Worm (Caenorhabditis elegans) whole organism, L4 larva: ENCODE results near the gene Y49F6B.20.
"Not testable (repeated sequence)": the region's sequence is repeated elsewhere in the genome, so short reads cannot be mapped to it uniquely, and the experiment has no call there.

Experiments used
- F37D6.2 ChIP-seq: sonication (generic microtip); optimal IDR thresholded peaks from 2 replicates; lab custom pipeline; 2016; ENCODE audit warnings: mild to moderate bottlenecking, missing genetic modification characterization, missing compliant biosample characterization
- T20F7.1 ChIP-seq: fragments of 200-800 bp; sonication (Bioruptor generic); optimal IDR thresholded peaks from 2 replicates; lab custom pipeline; 2018; ENCODE audit warnings: mild to moderate bottlenecking, missing genetic modification characterization, missing compliant biosample characterization
- T26A8.4 ChIP-seq: fragments of 200-800 bp; sonication (Bioruptor generic); IDR thresholded peaks from 2 replicates; pipeline ENCODE4 v1.3.6; 2022; ENCODE audit warnings: missing genetic modification characterization, missing compliant biosample characterization
- Y105C5A.15 ChIP-seq: fragments of 200-800 bp; sonication (Bioruptor generic); IDR thresholded peaks from 2 replicates; pipeline ENCODE4 v1.3.6; 2022; ENCODE audit warnings: missing genetic modification characterization, missing compliant biosample characterization
- Y75B8A.6 ChIP-seq: fragments of 200-800 bp; sonication (Bioruptor generic); IDR thresholded peaks from 2 replicates; pipeline ENCODE4 v1.3.6; 2022; ENCODE audit warnings: missing genetic modification reagents, missing genetic modification characterization, missing compliant biosample characterization
- aha-1 ChIP-seq: fragments of 150-350 bp; peaks from one replicate; lab custom pipeline; 2014; ENCODE audit warnings: missing biosample characterization, missing genetic modification characterization
- ces-1 ChIP-seq: fragments of 150-350 bp; sonication (generic microtip); optimal IDR thresholded peaks from 4 replicates; lab custom pipeline; 2014; ENCODE audit warnings: missing biosample characterization, missing genetic modification reagents, missing genetic modification characterization
- ctbp-1 ChIP-seq: fragments of 200-800 bp; sonication (Bioruptor generic); IDR thresholded peaks from 2 replicates; pipeline ENCODE4 v1.3.6; 2022; ENCODE audit warnings: missing genetic modification reagents, missing genetic modification characterization, missing compliant biosample characterization
- daf-12 ChIP-seq: fragments of 150-350 bp; optimal IDR thresholded peaks from 2 replicates; lab custom pipeline; 2014; ENCODE audit warnings: missing biosample characterization, missing genetic modification reagents, missing genetic modification characterization
- daf-19 ChIP-seq: fragments of 200-800 bp; sonication (Bioruptor generic); conservative IDR thresholded peaks from 2 replicates; pipeline ENCODE4 v1.3.6; 2022; ENCODE audit warnings: missing genetic modification characterization, missing compliant biosample characterization
- dmd-6 ChIP-seq: fragments of 200-800 bp; sonication (Bioruptor generic); IDR thresholded peaks from 2 replicates; pipeline ENCODE4 v1.3.6; 2022; ENCODE audit warnings: missing genetic modification reagents, missing genetic modification characterization, missing compliant biosample characterization
- dmd-8 ChIP-seq: fragments of 200-800 bp; sonication (Bioruptor generic); IDR thresholded peaks from 2 replicates; pipeline ENCODE4 v1.3.6; 2022; ENCODE audit warnings: missing genetic modification characterization, missing compliant biosample characterization
- dve-1 ChIP-seq: sonication (generic microtip); optimal IDR thresholded peaks from 2 replicates; lab custom pipeline; 2017; ENCODE audit warnings: antibody characterized with exemption, mild to moderate bottlenecking, missing genetic modification characterization, missing compliant biosample characterization; ENCODE audit not compliant: insufficient read depth
- egl-27 ChIP-seq: sonication (generic microtip); optimal IDR thresholded peaks from 3 replicates; lab custom pipeline; 2017; ENCODE audit warnings: missing biosample characterization, missing genetic modification reagents, missing genetic modification characterization
- fos-1 ChIP-seq: fragments of 150-350 bp; optimal IDR thresholded peaks from 2 replicates; lab custom pipeline; 2014; ENCODE audit warnings: missing biosample characterization, missing genetic modification characterization
- hif-1 ChIP-seq, 2 experiments: sonication (generic microtip); optimal IDR thresholded peaks; 2 replicates each; lab custom pipeline; 2016 to 2017; ENCODE audit warnings: missing compliant biosample characterization in 2 of 2, missing genetic modification characterization in 2 of 2, missing genetic modification reagents in 2 of 2, missing genotype in 2 of 2, mild to moderate bottlenecking in 1 of 2
- hlh-11 ChIP-seq: fragments of 200-800 bp; sonication (Bioruptor generic); optimal IDR thresholded peaks from 2 replicates; lab custom pipeline; 2018; ENCODE audit warnings: mild to moderate bottlenecking, missing genetic modification characterization, missing compliant biosample characterization
- hlh-30 ChIP-seq: sonication (generic microtip); optimal IDR thresholded peaks from 2 replicates; lab custom pipeline; 2017; ENCODE audit warnings: antibody characterized with exemption, mild to moderate bottlenecking, missing genetic modification characterization, missing compliant biosample characterization; ENCODE audit not compliant: insufficient read depth
- hmg-1.1 ChIP-seq: fragments of 200-800 bp; sonication (Bioruptor generic); IDR thresholded peaks from 2 replicates; pipeline ENCODE4 v1.3.6; 2022; ENCODE audit warnings: missing genetic modification reagents, missing genetic modification characterization, missing compliant biosample characterization
- jun-1 ChIP-seq: fragments of 150-350 bp; optimal IDR thresholded peaks from 2 replicates; lab custom pipeline; 2014; ENCODE audit warnings: missing biosample characterization, missing genetic modification reagents, missing genetic modification characterization
- lin-29 ChIP-seq: fragments of 200-800 bp; sonication (Bioruptor generic); IDR thresholded peaks from 2 replicates; pipeline ENCODE4 v1.3.6; 2022; ENCODE audit warnings: missing genetic modification reagents, missing genetic modification characterization, missing compliant biosample characterization
- lir-3 ChIP-seq: sonication (generic microtip); optimal IDR thresholded peaks from 2 replicates; lab custom pipeline; 2016; ENCODE audit warnings: mild to moderate bottlenecking, missing genetic modification characterization, missing compliant biosample characterization
- mdt-29 ChIP-seq: fragments of 200-800 bp; sonication (Bioruptor generic); IDR thresholded peaks from 2 replicates; pipeline ENCODE4 v1.3.6; 2022; ENCODE audit warnings: missing genetic modification reagents, missing genetic modification characterization, missing compliant biosample characterization
- mep-1 ChIP-seq: fragments of 150-350 bp; sonication (generic microtip); optimal IDR thresholded peaks from 3 replicates; lab custom pipeline; 2014; ENCODE audit warnings: missing biosample characterization, missing genetic modification characterization
- nhr-10 ChIP-seq: fragments of 150-350 bp; optimal IDR thresholded peaks from 2 replicates; lab custom pipeline; 2014; ENCODE audit warnings: missing biosample characterization, missing genetic modification characterization
- nhr-102 ChIP-seq: sonication (generic microtip); optimal IDR thresholded peaks from 2 replicates; lab custom pipeline; 2016; ENCODE audit warnings: mild to moderate bottlenecking, missing genetic modification characterization, moderate library complexity, missing compliant biosample characterization
- nhr-237 ChIP-seq: sonication (generic microtip); optimal IDR thresholded peaks from 2 replicates; lab custom pipeline; 2017; ENCODE audit warnings: missing biosample characterization, missing genetic modification characterization
- nhr-42 ChIP-seq: fragments of 200-800 bp; sonication (Bioruptor generic); IDR thresholded peaks from 2 replicates; pipeline ENCODE4 v1.3.6; 2022; ENCODE audit warnings: missing genetic modification characterization, missing compliant biosample characterization
- nhr-48 ChIP-seq: sonication (generic microtip); optimal IDR thresholded peaks from 2 replicates; lab custom pipeline; 2016; ENCODE audit warnings: mild to moderate bottlenecking, missing genetic modification characterization, missing compliant biosample characterization
- pha-4 ChIP-seq, 2 experiments: fragments of 150-350 bp in 1 of 2; fragments of 200-800 bp in 1 of 2; sonication (Bioruptor generic) in 1 of 2; IDR thresholded peaks in 1 of 2; optimal IDR thresholded peaks in 1 of 2; 2 replicates each; pipeline versions ENCODE4 v1.3.6 to Lab custom; 2014 to 2022; ENCODE audit warnings: missing genetic modification characterization in 2 of 2, missing genetic modification reagents in 2 of 2, missing biosample characterization in 1 of 2, missing compliant biosample characterization in 1 of 2
- rbr-2 ChIP-seq: sonication (generic microtip); optimal IDR thresholded peaks from 2 replicates; lab custom pipeline; 2016; ENCODE audit warnings: missing genotype, missing genetic modification characterization, missing compliant biosample characterization
- saeg-2 ChIP-seq: fragments of 200-800 bp; sonication (Bioruptor generic); IDR thresholded peaks from 2 replicates; pipeline ENCODE4 v1.3.6; 2022; ENCODE audit warnings: missing genetic modification reagents, missing genetic modification characterization, missing compliant biosample characterization
- sdz-12 ChIP-seq: fragments of 200-800 bp; sonication (Bioruptor generic); optimal IDR thresholded peaks from 2 replicates; lab custom pipeline; 2018; ENCODE audit warnings: mild to moderate bottlenecking, missing genetic modification characterization, missing compliant biosample characterization
- snpc-1.2 ChIP-seq: fragments of 200-800 bp; sonication (Bioruptor generic); IDR thresholded peaks from 2 replicates; pipeline ENCODE4 v1.3.6; 2022; ENCODE audit warnings: missing genetic modification reagents, missing genetic modification characterization, missing compliant biosample characterization
- spr-1 ChIP-seq: sonication (generic microtip); optimal IDR thresholded peaks from 2 replicates; lab custom pipeline; 2016; ENCODE audit warnings: mild to moderate bottlenecking, missing genetic modification characterization, missing compliant biosample characterization
- tag-97 ChIP-seq: fragments of 200-800 bp; sonication (Bioruptor generic); IDR thresholded peaks from 2 replicates; pipeline ENCODE4 v1.3.6; 2022; ENCODE audit warnings: missing genetic modification characterization, missing compliant biosample characterization
- unc-62 ChIP-seq, 3 experiments: fragments of 150-350 bp in 1 of 3; sonication (generic microtip); optimal IDR thresholded peaks in 2 of 3; peaks in 1 of 3; 1 replicate in 1 of 3; 2 replicates in 2 of 3; lab custom pipeline; 2014 to 2017; ENCODE audit warnings: missing biosample characterization in 3 of 3, missing genetic modification characterization in 3 of 3, missing genetic modification reagents in 3 of 3, missing genotype in 1 of 3
- zag-1 ChIP-seq: fragments of 150-350 bp; optimal IDR thresholded peaks from 2 replicates; lab custom pipeline; 2014; ENCODE audit warnings: missing biosample characterization, missing genetic modification characterization
- zfp-3 ChIP-seq: fragments of 200-800 bp; sonication (Bioruptor generic); conservative IDR thresholded peaks from 2 replicates; pipeline ENCODE4 v1.3.6; 2022; ENCODE audit warnings: missing genetic modification reagents, missing genetic modification characterization, missing compliant biosample characterization
- zip-11 ChIP-seq: fragments of 200-800 bp; sonication (Bioruptor generic); IDR thresholded peaks from 2 replicates; pipeline ENCODE4 v1.3.6; 2022; ENCODE audit warnings: missing genetic modification characterization, missing compliant biosample characterization
- ztf-11 ChIP-seq: fragments of 150-350 bp; optimal IDR thresholded peaks from 2 replicates; lab custom pipeline; 2014; ENCODE audit warnings: missing biosample characterization, missing genetic modification characterization

Y49F6B.20 gene

DNA sequence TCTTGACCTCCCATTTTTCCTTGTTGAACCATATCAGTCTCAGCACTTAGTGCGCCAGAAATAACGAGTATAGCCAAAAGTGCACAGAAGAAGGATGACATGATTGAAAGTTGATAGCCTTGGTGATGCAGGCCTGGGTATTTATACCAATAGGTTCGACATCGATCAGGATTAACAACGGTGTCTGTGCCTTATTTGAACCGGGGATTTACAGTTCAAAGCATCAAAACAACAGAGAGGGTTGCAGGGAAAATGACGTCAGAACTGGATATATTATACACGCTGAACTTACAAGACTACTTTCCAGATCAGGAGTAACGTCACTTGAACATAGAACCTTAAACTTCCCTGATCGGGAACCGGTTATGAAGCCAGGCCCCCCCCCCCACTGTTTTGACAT, 1.9 kb upstream of the Y49F6B.20 start, which contains the start of gene Y49F6B.12:
Gene Y49F6B.12, minus strand, starts transcription at position 101 of the 400 bp plus-strand sequence.
- TF ChIP-seq aha-1 (tag; lab: Kevin White, UChicago), result peak; percentile 45
- no peak for TF ChIP-seq egl-27 (tag; lab: Kevin White, UChicago)

DNA sequence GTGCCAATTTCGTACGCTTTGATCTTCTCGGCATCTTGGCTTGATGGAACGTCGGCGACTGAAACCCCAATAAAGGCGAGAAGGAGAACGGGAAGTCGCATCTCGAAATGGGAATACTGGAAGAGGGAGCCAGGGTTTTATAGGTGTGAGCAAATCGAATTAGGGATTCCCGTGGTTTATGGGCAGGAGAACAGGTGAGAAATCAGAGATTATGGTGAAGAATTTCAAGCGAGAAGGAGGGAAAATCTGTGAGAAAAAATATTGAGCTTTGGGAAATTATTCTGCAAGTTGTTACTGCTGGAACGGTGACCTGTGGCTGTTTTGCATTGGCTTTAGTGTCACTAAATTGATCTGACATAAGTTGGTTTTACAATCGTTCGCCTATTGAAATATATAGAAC, 1.2 kb upstream of the Y49F6B.20 start, which contains the start of gene Y49F6B.13:
Gene Y49F6B.13, minus strand, starts transcription at position 101 of the 400 bp plus-strand sequence.
- TF ChIP-seq mdt-29 (GFP tag; lab: Robert Waterston, UW) (no peak), aha-1 (tag; lab: Kevin White, UChicago) (peak; percentile 17), dmd-6 (GFP tag; lab: Robert Waterston, UW) (no peak), ctbp-1 (GFP tag; lab: Robert Waterston, UW) (no peak)

DNA sequence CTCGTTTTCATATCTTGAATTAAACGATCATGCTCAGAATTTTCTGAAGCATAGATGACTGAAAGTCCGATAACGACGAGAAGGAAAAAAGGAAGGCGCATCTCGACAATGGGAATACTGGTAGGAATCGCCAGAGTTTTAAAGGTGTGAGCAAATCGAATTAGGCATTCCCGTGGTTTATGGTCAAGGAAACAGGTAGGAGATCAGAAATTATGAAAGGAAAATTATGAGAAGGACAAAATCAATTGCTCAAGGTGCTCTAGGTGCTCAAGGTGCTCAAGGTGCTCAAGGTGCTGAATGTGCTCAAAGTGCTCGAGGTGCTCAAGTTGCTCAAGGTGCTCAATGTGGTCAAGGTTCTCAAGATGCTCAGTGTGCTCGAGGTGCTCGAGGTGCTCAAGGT, 5.9 kb downstream of the Y49F6B.20 start, which contains the start of gene C16C8.10:
Gene C16C8.10, minus strand, starts transcription at position 101 of the 400 bp plus-strand sequence.
- peak in 1 of 2 experiments; percentile 23 for TF ChIP-seq unc-62 (GFP tag; optimal IDR thresholded peaks at IDR 0.05 in 1 of 2; lab: Kevin White, UChicago)
- not testable (repeated sequence) for TF ChIP-seq unc-62 (tag; optimal IDR thresholded peaks at IDR 0.05; lab: Kevin White, UChicago)

DNA sequence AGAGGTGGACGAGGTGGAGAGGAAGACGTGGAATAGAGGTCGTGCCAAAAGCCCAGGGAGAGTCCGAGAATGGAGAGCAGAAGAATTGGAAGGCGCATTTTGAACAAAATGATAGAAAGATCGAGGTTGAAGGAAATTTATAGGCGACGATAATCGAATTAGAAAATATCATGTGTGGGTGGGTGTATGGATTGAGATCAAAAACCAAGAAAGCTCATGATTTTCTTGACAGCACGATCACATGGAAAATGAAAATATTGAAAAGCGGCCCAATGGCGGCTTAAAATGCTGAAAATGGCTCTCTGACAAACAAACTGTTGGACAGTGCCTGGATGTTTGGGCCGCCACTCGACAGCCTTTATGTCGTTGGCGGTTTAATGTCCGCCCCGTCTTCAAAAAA, 7.4 kb downstream of the Y49F6B.20 start, which contains the start of gene C16C8.9:
Gene C16C8.9, minus strand, starts transcription at position 101 of the 400 bp plus-strand sequence.
- TF ChIP-seq Y105C5A.15 (no peak), nhr-42 (GFP tag; lab: Robert Waterston, UW) (no peak), pha-4 (GFP tag; IDR thresholded peaks at IDR 0.05; lab: Robert Waterston, UW) (no peak), pha-4 (tag; optimal IDR thresholded peaks at IDR 0.05; lab: Kevin White, UChicago) (no peak), jun-1 (tag; lab: Kevin White, UChicago) (no peak), zag-1 (tag; lab: Kevin White, UChicago) (no peak), mdt-29 (GFP tag; lab: Robert Waterston, UW) (no peak)

DNA sequence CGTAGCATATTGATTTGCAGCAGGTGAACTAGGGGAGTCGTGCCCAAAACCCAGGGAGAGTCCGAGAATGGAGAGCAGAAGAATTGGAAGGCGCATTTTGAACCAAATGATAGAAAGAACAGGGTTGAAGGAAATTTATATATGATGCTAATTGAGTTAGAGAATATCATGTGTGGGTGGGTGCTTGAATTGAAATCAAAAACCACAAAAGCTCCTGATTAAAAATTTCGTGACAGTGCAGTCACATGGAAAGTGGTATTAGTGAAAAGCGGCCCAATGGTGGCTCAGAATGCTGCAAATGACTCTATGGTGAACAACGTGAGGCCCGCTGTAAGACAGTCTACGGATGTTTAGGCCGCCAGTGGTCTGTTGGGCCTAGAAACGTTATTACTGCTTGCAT, 8.9 kb downstream of the Y49F6B.20 start, which contains the start of gene C16C8.8:
Gene C16C8.8, minus strand, starts transcription at position 101 of the 400 bp plus-strand sequence.
- TF ChIP-seq sdz-12 (GFP tag; lab: Kevin White, UChicago), result no peak
- TF ChIP-seq zag-1 (tag; lab: Kevin White, UChicago), result no peak
- no peak for TF ChIP-seq lin-29 (GFP tag; lab: Robert Waterston, UW)
- TF ChIP-seq T20F7.1 (GFP tag; lab: Kevin White, UChicago), result no peak
- no peak for TF ChIP-seq mep-1 (tag; lab: Kevin White, UChicago)
- no peak for TF ChIP-seq daf-12
- no peak for TF ChIP-seq rbr-2 (tag; lab: Kevin White, UChicago)
- TF ChIP-seq zip-11 (GFP tag; lab: Robert Waterston, UW), result no peak
- no peak for TF ChIP-seq T26A8.4 (GFP tag; lab: Robert Waterston, UW)
- no peak for TF ChIP-seq saeg-2 (GFP tag; lab: Robert Waterston, UW)
- no peak for TF ChIP-seq nhr-102
- no peak for TF ChIP-seq ztf-11
- no peak for TF ChIP-seq zfp-3 (GFP tag; lab: Robert Waterston, UW)
- no peak for TF ChIP-seq F37D6.2
- no peak for TF ChIP-seq hlh-11
- no peak for TF ChIP-seq snpc-1.2

DNA sequence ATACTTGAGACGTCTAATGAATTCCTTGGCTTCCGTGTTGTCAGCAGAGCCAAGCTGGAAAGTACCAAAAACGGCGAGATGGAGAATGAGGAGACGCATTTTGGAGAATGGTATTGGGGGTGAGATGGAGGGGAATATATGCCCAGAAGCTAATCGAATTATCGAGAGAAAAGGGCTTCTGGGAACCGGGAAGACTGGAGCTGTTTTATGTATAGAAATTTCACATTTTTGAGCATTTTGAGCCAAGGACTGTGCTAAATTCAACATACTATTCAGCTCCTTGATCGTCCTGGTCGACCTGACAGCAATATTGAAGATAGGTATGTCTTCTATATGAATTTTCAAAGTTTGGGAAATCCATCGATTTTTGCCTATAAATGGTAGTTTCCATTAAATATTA, 10.4 kb downstream of the Y49F6B.20 start, which contains the start of gene C16C8.7:
Gene C16C8.7, minus strand, starts transcription at position 101 of the 400 bp plus-strand sequence.
- TF ChIP-seq lir-3 (tag; lab: Kevin White, UChicago) (no peak), Y75B8A.6 (GFP tag; lab: Robert Waterston, UW) (no peak), snpc-1.2 (no peak), hif-1 (tag; optimal IDR thresholded peaks at IDR 0.05; lab: Kevin White, UChicago) (no peak), spr-1 (no peak), nhr-48 (tag; lab: Kevin White, UChicago) (no peak), tag-97 (GFP tag; lab: Robert Waterston, UW) (no peak), nhr-10 (tag; lab: Kevin White, UChicago) (no peak), dmd-8 (GFP tag; lab: Robert Waterston, UW) (no peak), fos-1 (tag; lab: Kevin White, UChicago) (no peak), nhr-237 (tag; lab: Kevin White, UChicago) (no peak), egl-27 (tag; lab: Kevin White, UChicago) (no peak), hlh-11 (no peak), daf-19 (GFP tag; lab: Robert Waterston, UW) (no peak), mep-1 (tag; lab: Kevin White, UChicago) (no peak), hmg-1.1 (GFP tag; lab: Robert Waterston, UW) (no peak), hlh-30 (tag; lab: Kevin White, UChicago) (no peak), ces-1 (GFP tag; lab: Kevin White, UChicago) (no peak), dve-1 (tag; lab: Kevin White, UChicago) (no peak)
